Fruit fly (Drosophila melanogaster) whole organism: ENCODE data around the gene CG31729.

Experiments
- Dll ChIP-seq: fragments of >200 bp; optimal IDR thresholded peaks from 2 replicates; lab custom pipeline; 2017
- EcR ChIP-seq, 2 experiments: fragments of >200 bp; optimal IDR thresholded peaks; 2 replicates each; lab custom pipeline; 2017; ENCODE audit warnings: missing biosample characterization in 2 of 2, missing genetic modification characterization in 2 of 2, missing genetic modification reagents in 2 of 2

DNA sequence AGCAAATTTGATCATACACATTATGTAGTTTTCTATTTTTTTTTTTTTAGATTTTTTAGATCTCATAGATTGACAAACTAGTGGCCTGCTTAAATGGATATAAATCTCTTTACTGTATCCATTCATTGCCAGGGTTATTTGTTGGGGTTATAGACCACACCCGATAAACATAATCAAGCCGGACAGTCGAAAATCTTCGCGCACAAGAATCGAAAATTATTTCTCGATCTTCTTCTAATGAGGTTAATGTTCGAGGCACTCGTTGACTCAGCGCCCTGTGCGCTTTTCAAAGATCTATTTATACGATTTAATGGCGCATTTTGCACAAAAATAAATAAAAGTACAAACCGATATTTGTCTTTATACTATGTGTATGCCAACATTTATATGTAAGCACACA lies 30.2 kb upstream of the CG31729 start, which contains the start of gene CG31730:
- TF ChIP-seq EcR (GFP tag; optimal IDR thresholded peaks at IDR 0.05; lab: Kevin White, UChicago) = no peak
- TF ChIP-seq Dll (lab: Kevin White, UChicago) = no peak
